Fruit fly (Drosophila melanogaster) whole organism, embryonic: Measurements from ENCODE around the gene ab.

Source experiments
- Aef1 ChIP-seq: fragments of 200-800 bp; sonication (Bioruptor generic); IDR thresholded peaks from 3 replicates; pipeline ENCODE4 v1.3.6; 2022; ENCODE audit warnings: missing biosample characterization, missing genetic modification characterization
- B-H2 ChIP-seq: fragments of 200-800 bp; sonication (Bioruptor generic); optimal IDR thresholded peaks from 2 replicates; lab custom pipeline; 2018; ENCODE audit warnings: missing biosample characterization, mild to moderate bottlenecking, missing genetic modification characterization
- Bgb ChIP-seq: fragments of 200-800 bp; sonication (Bioruptor generic); IDR thresholded peaks from 2 replicates; pipeline ENCODE4 v1.3.6; 2022; ENCODE audit warnings: missing biosample characterization, missing genetic modification characterization; ENCODE audit not compliant: partially characterized antibody
- CG10366 ChIP-seq: fragments of 200-800 bp; sonication (Bioruptor generic); IDR thresholded peaks from 2 replicates; pipeline ENCODE4 v1.3.6; 2022; ENCODE audit warnings: missing biosample characterization, missing genetic modification characterization
- CG10431 ChIP-seq: fragments of 200-800 bp; sonication (Bioruptor generic); optimal IDR thresholded peaks from 3 replicates; lab custom pipeline; 2018; ENCODE audit warnings: missing biosample characterization, mild to moderate bottlenecking, missing genetic modification characterization
- CG11093 ChIP-seq: fragments of 200-800 bp; sonication (Bioruptor generic); IDR thresholded peaks from 3 replicates; pipeline ENCODE4 v1.3.6; 2022; ENCODE audit warnings: missing biosample characterization, missing genetic modification characterization
- CG12104 ChIP-seq: fragments of 200-800 bp; sonication (Bioruptor generic); optimal IDR thresholded peaks from 3 replicates; lab custom pipeline; 2016; ENCODE audit warnings: missing biosample characterization, missing genetic modification characterization
- CG13296 ChIP-seq: fragments of 200-800 bp; sonication (Bioruptor generic); optimal IDR thresholded peaks from 3 replicates; lab custom pipeline; 2018; ENCODE audit warnings: missing biosample characterization, mild to moderate bottlenecking, missing genetic modification characterization
- CG15073 ChIP-seq: fragments of 200-800 bp; sonication (Bioruptor generic); optimal IDR thresholded peaks from 2 replicates; lab custom pipeline; 2016; ENCODE audit warnings: missing biosample characterization, missing genetic modification characterization
- CG15696 ChIP-seq: fragments of 200-800 bp; sonication (Bioruptor generic); optimal IDR thresholded peaks from 2 replicates; lab custom pipeline; 2019; ENCODE audit warnings: missing biosample characterization, mild to moderate bottlenecking, missing genetic modification characterization, moderate library complexity
- CG1647 ChIP-seq: fragments of 200-800 bp; sonication (Bioruptor generic); optimal IDR thresholded peaks from 3 replicates; lab custom pipeline; 2016; ENCODE audit warnings: missing biosample characterization, missing genetic modification characterization
- CG17568 ChIP-seq: fragments of 200-800 bp; sonication (Bioruptor generic); optimal IDR thresholded peaks from 2 replicates; lab custom pipeline; 2018; ENCODE audit warnings: missing biosample characterization, mild to moderate bottlenecking, missing genetic modification characterization, moderate library complexity
- CG30431 ChIP-seq: fragments of 200-800 bp; sonication (Bioruptor generic); optimal IDR thresholded peaks from 2 replicates; lab custom pipeline; 2017; ENCODE audit warnings: missing biosample characterization, missing genetic modification characterization
- CG3163 ChIP-seq: fragments of 200-800 bp; sonication (Bioruptor generic); optimal IDR thresholded peaks from 3 replicates; lab custom pipeline; 2016; ENCODE audit warnings: missing biosample characterization, missing genetic modification characterization
- CG3281 ChIP-seq: fragments of 200-800 bp; sonication (Bioruptor generic); optimal IDR thresholded peaks from 3 replicates; lab custom pipeline; 2017; ENCODE audit warnings: missing biosample characterization, mild to moderate bottlenecking, missing genetic modification characterization
- CG33213 ChIP-seq: fragments of 200-800 bp; sonication (Bioruptor generic); optimal IDR thresholded peaks from 3 replicates; lab custom pipeline; 2016; ENCODE audit warnings: missing biosample characterization, missing genetic modification characterization
- CG34224 ChIP-seq: fragments of 200-800 bp; sonication (Bioruptor generic); IDR thresholded peaks from 3 replicates; pipeline ENCODE4 v1.3.6; 2022; ENCODE audit warnings: missing biosample characterization, missing genetic modification characterization; ENCODE audit not compliant: partially characterized antibody
- CG4424 ChIP-seq: fragments of 200-800 bp; sonication (Bioruptor generic); optimal IDR thresholded peaks from 3 replicates; lab custom pipeline; 2016; ENCODE audit warnings: missing biosample characterization, missing genetic modification characterization
- CG6791 ChIP-seq: fragments of 200-800 bp; sonication (Bioruptor generic); IDR thresholded peaks from 3 replicates; pipeline ENCODE4 v1.3.6; 2022; ENCODE audit warnings: missing biosample characterization, missing genetic modification characterization; ENCODE audit not compliant: partially characterized antibody
- CG8478 ChIP-seq: fragments of >200 bp; optimal IDR thresholded peaks from 2 replicates; lab custom pipeline; 2018
- CG9797 ChIP-seq: fragments of 200-800 bp; sonication (Bioruptor generic); optimal IDR thresholded peaks from 3 replicates; lab custom pipeline; 2018; ENCODE audit warnings: missing biosample characterization, mild to moderate bottlenecking, missing genetic modification characterization
- CG9876 ChIP-seq: fragments of 200-800 bp; sonication (Bioruptor generic); optimal IDR thresholded peaks from 2 replicates; lab custom pipeline; 2016; ENCODE audit warnings: missing biosample characterization, missing genetic modification characterization
- Camta ChIP-seq: fragments of 200-800 bp; sonication (Bioruptor generic); optimal IDR thresholded peaks from 2 replicates; lab custom pipeline; 2016; ENCODE audit warnings: missing biosample characterization, missing genetic modification characterization
- Deaf1 ChIP-seq: fragments of 200-800 bp; optimal IDR thresholded peaks from 3 replicates; lab custom pipeline; 2019; ENCODE audit warnings: missing biosample characterization, mild to moderate bottlenecking, missing genetic modification characterization, moderate library complexity
- HLH4C ChIP-seq: fragments of 200-800 bp; sonication (Bioruptor generic); IDR thresholded peaks from 3 replicates; pipeline ENCODE4 v1.3.6; 2022; ENCODE audit warnings: missing biosample characterization, missing genetic modification characterization; ENCODE audit not compliant: partially characterized antibody
- Kr ChIP-seq: fragments of 200-800 bp; sonication (Bioruptor generic); optimal IDR thresholded peaks from 2 replicates; lab custom pipeline; 2017; ENCODE audit warnings: missing biosample characterization, mild to moderate bottlenecking, missing genetic modification characterization
- MBD-R2 ChIP-seq: fragments of 200-800 bp; sonication (Bioruptor generic); IDR thresholded peaks from 2 replicates; pipeline ENCODE4 v1.3.6; 2022; ENCODE audit warnings: missing biosample characterization, missing genetic modification characterization
- MESR4 ChIP-seq: fragments of 200-800 bp; sonication (Bioruptor generic); optimal IDR thresholded peaks from 2 replicates; lab custom pipeline; 2018; ENCODE audit warnings: missing biosample characterization, mild to moderate bottlenecking, missing genetic modification characterization, moderate library complexity
- MTF-1 ChIP-seq: fragments of 200-800 bp; sonication (Bioruptor generic); optimal IDR thresholded peaks from 2 replicates; lab custom pipeline; 2018; ENCODE audit warnings: missing biosample characterization, mild to moderate bottlenecking, missing genetic modification characterization, borderline replicate concordance
- Mad ChIP-seq: fragments of 200-800 bp; sonication (Bioruptor generic); optimal IDR thresholded peaks from 2 replicates; lab custom pipeline; 2016; ENCODE audit warnings: missing biosample characterization, missing genetic modification characterization
- Oli ChIP-seq: fragments of 200-800 bp; sonication (Bioruptor generic); optimal IDR thresholded peaks from 2 replicates; lab custom pipeline; 2018; ENCODE audit warnings: missing biosample characterization, mild to moderate bottlenecking, missing genetic modification characterization, moderate library complexity
- Optix ChIP-seq: fragments of 200-800 bp; sonication (Bioruptor generic); IDR thresholded peaks from 3 replicates; pipeline ENCODE4 v1.3.6; 2022; ENCODE audit warnings: missing biosample characterization, missing genetic modification characterization
- Pdp1 ChIP-seq, 2 experiments: fragments of 200-800 bp; sonication (Bioruptor generic); optimal IDR thresholded peaks; 3 replicates each; lab custom pipeline; 2016; ENCODE audit warnings: missing biosample characterization in 2 of 2, missing genetic modification characterization in 2 of 2, mild to moderate bottlenecking in 1 of 2, moderate library complexity in 1 of 2
- Scr ChIP-seq: fragments of 200-800 bp; sonication (Bioruptor generic); IDR thresholded peaks from 2 replicates; pipeline ENCODE4 v1.3.6; 2022; ENCODE audit warnings: missing biosample characterization, missing genetic modification characterization; ENCODE audit not compliant: partially characterized antibody
- ac ChIP-seq: fragments of 200-800 bp; sonication (Bioruptor generic); optimal IDR thresholded peaks from 3 replicates; lab custom pipeline; 2017; ENCODE audit warnings: missing biosample characterization, mild to moderate bottlenecking, missing genetic modification characterization
- bsh ChIP-seq, 2 experiments: fragments of 200-800 bp; sonication (Bioruptor generic); optimal IDR thresholded peaks; 2 replicates each; lab custom pipeline; 2017 to 2018; ENCODE audit warnings: mild to moderate bottlenecking in 2 of 2, missing biosample characterization in 2 of 2, missing genetic modification characterization in 2 of 2, moderate library complexity in 1 of 2
- cad ChIP-seq: fragments of >200 bp; optimal IDR thresholded peaks from 2 replicates; lab custom pipeline; 2017; ENCODE audit warnings: missing biosample characterization, missing genetic modification characterization
- dysf ChIP-seq: fragments of 200-800 bp; sonication (Bioruptor generic); IDR thresholded peaks from 3 replicates; pipeline ENCODE4 v1.3.6; 2022; ENCODE audit warnings: missing biosample characterization, missing genetic modification characterization
- gcm ChIP-seq: fragments of 200-800 bp; sonication (Bioruptor generic); optimal IDR thresholded peaks from 2 replicates; lab custom pipeline; 2019; ENCODE audit warnings: missing biosample characterization, mild to moderate bottlenecking, missing genetic modification characterization, moderate library complexity
- her ChIP-seq: fragments of 200-800 bp; sonication (Bioruptor generic); optimal IDR thresholded peaks from 2 replicates; lab custom pipeline; 2016; ENCODE audit warnings: missing biosample characterization, missing genetic modification characterization
- luna ChIP-seq: fragments of 200-800 bp; sonication (Bioruptor generic); optimal IDR thresholded peaks from 2 replicates; lab custom pipeline; 2016; ENCODE audit warnings: missing biosample characterization, missing genetic modification characterization
- maf-S ChIP-seq: fragments of 200-800 bp; sonication (Bioruptor generic); optimal IDR thresholded peaks from 2 replicates; lab custom pipeline; 2016; ENCODE audit warnings: missing biosample characterization, missing genetic modification characterization
- odd ChIP-seq: fragments of 200-800 bp; sonication (Bioruptor generic); optimal IDR thresholded peaks from 2 replicates; lab custom pipeline; 2017; ENCODE audit warnings: missing biosample characterization, mild to moderate bottlenecking, missing genetic modification characterization
- onecut ChIP-seq: fragments of 200-800 bp; sonication (Bioruptor generic); IDR thresholded peaks from 2 replicates; pipeline ENCODE4 v1.3.6; 2022; ENCODE audit warnings: missing biosample characterization, missing genetic modification characterization
- peb ChIP-seq: fragments of 200-800 bp; sonication (Bioruptor generic); IDR thresholded peaks from 2 replicates; pipeline ENCODE4 v1.3.6; 2022; ENCODE audit warnings: missing biosample characterization, missing genetic modification characterization
- ranshi ChIP-seq: fragments of 200-800 bp; sonication (Bioruptor generic); IDR thresholded peaks from 2 replicates; pipeline ENCODE4 v1.3.6; 2022; ENCODE audit warnings: missing biosample characterization, missing genetic modification characterization
- slp2 ChIP-seq: fragments of 200-800 bp; sonication (Bioruptor generic); optimal IDR thresholded peaks from 2 replicates; lab custom pipeline; 2016; ENCODE audit warnings: missing biosample characterization, missing genetic modification characterization
- tll ChIP-seq, 2 experiments: fragments of 200-800 bp in 1 of 2; fragments of >200 bp in 1 of 2; sonication (Bioruptor generic) in 1 of 2; optimal IDR thresholded peaks; 2 replicates each; lab custom pipeline; 2017 to 2019; ENCODE audit warnings: missing biosample characterization in 2 of 2, missing genetic modification characterization in 2 of 2, mild to moderate bottlenecking in 1 of 2, moderate library complexity in 1 of 2
- tna ChIP-seq: fragments of 200-800 bp; sonication (Bioruptor generic); IDR thresholded peaks from 2 replicates; pipeline ENCODE4 v1.3.6; 2022; ENCODE audit warnings: missing biosample characterization, missing genetic modification characterization; ENCODE audit not compliant: partially characterized antibody
- vnd ChIP-seq: fragments of 200-800 bp; sonication (Bioruptor generic); IDR thresholded peaks from 3 replicates; pipeline ENCODE4 v1.3.6; 2022; ENCODE audit warnings: missing biosample characterization, missing genetic modification characterization; ENCODE audit not compliant: partially characterized antibody
- zen ChIP-seq: fragments of 200-800 bp; sonication (Bioruptor generic); optimal IDR thresholded peaks from 3 replicates; lab custom pipeline; 2018; ENCODE audit warnings: missing biosample characterization, mild to moderate bottlenecking, missing genetic modification characterization, moderate library complexity

ab gene

dm6 chr2L:11199068-11199467, 11.4 kb upstream of the ab start (continued):
- TF ChIP-seq Oli (tag; lab: Kevin White, UChicago): peak; percentile 30
- no peak for TF ChIP-seq B-H2 (GFP tag; lab: Kevin White, UChicago)
- peak in 1 of 2 experiments; percentile 18 for TF ChIP-seq Pdp1 (GFP tag; optimal IDR thresholded peaks at IDR 0.05; lab: Kevin White, UChicago)
- peak; percentile 2 for TF ChIP-seq CG12104 (GFP tag; lab: Kevin White, UChicago)
- no peak for TF ChIP-seq gcm (GFP tag; lab: Kevin White, UChicago)
- TF ChIP-seq MBD-R2 (GFP tag; lab: Robert Waterston, UW): no peak
- TF ChIP-seq CG17568 (GFP tag; lab: Kevin White, UChicago): peak; percentile 28
- TF ChIP-seq HLH4C (GFP tag; lab: Robert Waterston, UW): no peak
- no peak for TF ChIP-seq tna
- TF ChIP-seq MTF-1: no peak
- TF ChIP-seq CG30431 (GFP tag; lab: Kevin White, UChicago): no peak
- no peak for TF ChIP-seq her
- no peak for TF ChIP-seq CG34224 (GFP tag; lab: Robert Waterston, UW)
- TF ChIP-seq CG3163 (GFP tag; lab: Kevin White, UChicago): no peak
- TF ChIP-seq CG33213 (GFP tag; lab: Kevin White, UChicago): no peak
- TF ChIP-seq Aef1 (GFP tag; lab: Robert Waterston, UW): peak; percentile 45; the same call in 1 of the 3 replicates
- TF ChIP-seq Camta: no peak
- TF ChIP-seq CG9797: no peak
- TF ChIP-seq CG6791 (GFP tag; lab: Robert Waterston, UW): no peak
- TF ChIP-seq ac: no peak
- TF ChIP-seq cad: no peak
- TF ChIP-seq ranshi: no peak
- peak; percentile 56; the same call in 2 of the 3 replicates for TF ChIP-seq dysf (GFP tag; lab: Robert Waterston, UW)
- no peak for TF ChIP-seq vnd
- no peak for TF ChIP-seq bsh (GFP tag; optimal IDR thresholded peaks at IDR 0.05; lab: Kevin White, UChicago)
- TF ChIP-seq Scr (GFP tag; lab: Robert Waterston, UW): no peak
- TF ChIP-seq CG9876 (GFP tag; lab: Kevin White, UChicago): no peak
- no peak for TF ChIP-seq CG15073 (GFP tag; lab: Kevin White, UChicago)
- peak; percentile 21 for TF ChIP-seq Deaf1 (tag; lab: Kevin White, UChicago)
- peak; percentile 4 for TF ChIP-seq Mad (GFP tag; lab: Kevin White, UChicago)
- no peak for TF ChIP-seq MESR4 (GFP tag; lab: Kevin White, UChicago)
- no peak for TF ChIP-seq CG11093
- no peak for TF ChIP-seq zen
- no peak for TF ChIP-seq peb
- no peak for TF ChIP-seq Optix (GFP tag; lab: Robert Waterston, UW)
- TF ChIP-seq CG3281 (GFP tag; lab: Kevin White, UChicago): peak; percentile 65
- TF ChIP-seq tll (GFP tag; optimal IDR thresholded peaks at IDR 0.05; lab: Kevin White, UChicago): no peak
- no peak for TF ChIP-seq CG10431 (GFP tag; lab: Kevin White, UChicago)
- TF ChIP-seq CG4424 (GFP tag; lab: Kevin White, UChicago): no peak
- no peak for TF ChIP-seq CG15696
- TF ChIP-seq odd: no peak
- no peak for TF ChIP-seq slp2
- TF ChIP-seq Kr (GFP tag; lab: Kevin White, UChicago): no peak
- TF ChIP-seq Bgb: no peak
- no peak for TF ChIP-seq onecut (GFP tag; lab: Robert Waterston, UW)
- no peak for TF ChIP-seq CG1647 (GFP tag; lab: Kevin White, UChicago)
- TF ChIP-seq maf-S (GFP tag; lab: Kevin White, UChicago): no peak
- TF ChIP-seq CG8478 (lab: Kevin White, UChicago): no peak
- peak; percentile 9 for TF ChIP-seq CG13296 (GFP tag; lab: Kevin White, UChicago)
- no peak; the same call in 1 of the 2 replicates for TF ChIP-seq CG10366 (GFP tag; lab: Robert Waterston, UW)
- TF ChIP-seq luna: no peak
